Worm (Caenorhabditis elegans): Measurements from ENCODE around the gene gcp-2.2.

DNA sequence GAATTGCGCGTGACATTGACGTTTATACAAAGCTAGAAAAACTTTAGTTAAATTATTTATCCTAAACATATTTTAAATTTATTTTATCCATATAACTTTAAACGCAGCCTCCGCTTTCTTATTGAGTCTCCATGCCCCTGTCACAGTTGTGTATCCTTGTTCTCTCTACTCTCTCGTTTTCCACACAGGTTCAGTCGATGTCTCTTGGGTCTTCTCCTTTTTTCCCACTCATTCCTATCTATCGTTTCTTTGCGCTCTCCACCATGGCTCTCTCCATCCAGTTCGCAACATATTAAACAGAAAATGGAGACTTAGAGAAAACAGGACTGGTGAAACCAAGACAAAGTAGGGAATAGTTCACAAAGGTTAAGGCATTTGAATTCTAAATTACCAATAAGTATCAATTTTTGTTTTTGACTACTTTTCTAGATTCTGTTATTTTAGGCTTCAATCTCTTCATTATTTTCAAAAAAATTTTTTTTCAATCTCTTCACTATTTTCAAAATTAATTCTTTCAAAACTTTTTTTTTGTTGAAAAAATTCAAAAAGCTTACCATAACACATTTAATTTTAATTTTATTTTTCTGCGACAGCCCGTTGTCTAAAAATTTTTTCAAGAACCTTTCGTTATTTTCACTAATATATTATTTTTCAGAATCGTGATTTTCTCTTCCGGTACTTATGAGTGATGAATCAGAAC, 15.3 kb upstream of the gcp-2.2 start, which contains the start of gene sdc-2:
- TF ChIP-seq pha-4 (tag; optimal IDR thresholded peaks at IDR 0.05) (no peak), ama-1 (optimal IDR thresholded peaks at IDR 0.05) (no peak), ceh-2 (tag; optimal IDR thresholded peaks at IDR 0.05) (no peak), pha-2 (tag; optimal IDR thresholded peaks at IDR 0.05) (no peak), C38D4.7 (GFP tag; optimal IDR thresholded peaks at IDR 0.05) (no peak), Y22D7AL.16 (tag; optimal IDR thresholded peaks at IDR 0.05) (no peak), fkh-10 (GFP tag; optimal IDR thresholded peaks at IDR 0.05) (no peak)
